Fruit fly (Drosophila melanogaster) Kc167 (cell line): Measurements from ENCODE around the gene ScsbetaA.

Experiments used
- Myc ChIP-seq: fragments of >200 bp; optimal IDR thresholded peaks from 2 replicates; lab custom pipeline; 2017; ENCODE audit warnings: missing external identifiers
- Sin3A ChIP-seq: fragments of >200 bp; optimal IDR thresholded peaks from 2 replicates; lab custom pipeline; 2018; ENCODE audit warnings: missing external identifiers
- insv ChIP-seq: fragments of >200 bp; optimal IDR thresholded peaks from 3 replicates; lab custom pipeline; 2018; ENCODE audit warnings: missing external identifiers
- psq ChIP-seq: fragments of >200 bp; optimal IDR thresholded peaks from 2 replicates; lab custom pipeline; 2017; ENCODE audit warnings: missing external identifiers

dm6 chr3R:8949334-8950066 is 11.0 kb downstream of the ScsbetaA start:
- TF ChIP-seq Sin3A (lab: Kevin White, UChicago) (no peak), psq (lab: Kevin White, UChicago) (no peak), Myc (lab: Kevin White, UChicago) (no peak), insv (lab: Kevin White, UChicago) (no peak)
